Worm (Caenorhabditis elegans): ENCODE results near the gene Y48E1C.1.

ce11 chrII:13414099-13414498 is 708 bp upstream of the Y48E1C.1 start:
- TF ChIP-seq vab-7 (GFP tag; IDR thresholded peaks at IDR 0.05) (no peak), fkh-10 (GFP tag; optimal IDR thresholded peaks at IDR 0.05) (no peak), nhr-102 (tag; optimal IDR thresholded peaks at IDR 0.05) (no peak), skn-1 (tag; optimal IDR thresholded peaks at IDR 0.05) (no peak), lir-3 (tag; optimal IDR thresholded peaks at IDR 0.05) (no peak), unc-62 (GFP tag; optimal IDR thresholded peaks at IDR 0.05 in 1 of 2) (no peak), unc-62 (tag; optimal IDR thresholded peaks at IDR 0.05) (no peak), nhr-10 (tag; optimal IDR thresholded peaks at IDR 0.05) (no peak), nhr-77 (tag; optimal IDR thresholded peaks at IDR 0.05) (no peak), lsy-2 (tag; optimal IDR thresholded peaks at IDR 0.05) (no peak), pha-4 (GFP tag; IDR thresholded peaks at IDR 0.05) (no peak), pha-4 (tag; optimal IDR thresholded peaks at IDR 0.05) (no peak), jun-1 (tag; optimal IDR thresholded peaks at IDR 0.05) (no peak)
